Worm (Caenorhabditis elegans) whole organism, midembryonic: ENCODE data around the gene F44A2.7.

Experiments
- T22C8.4 ChIP-seq: fragments of 200-800 bp; sonication (Bioruptor generic); IDR thresholded peaks from 2 replicates; pipeline ENCODE4 v1.3.6; 2022; ENCODE audit warnings: missing genetic modification characterization, missing compliant biosample characterization
- cog-1 ChIP-seq: sonication (generic microtip); optimal IDR thresholded peaks from 2 replicates; lab custom pipeline; 2016; ENCODE audit warnings: missing genetic modification characterization, missing compliant biosample characterization
- flt-1 ChIP-seq: fragments of 200-800 bp; sonication (Bioruptor generic); IDR thresholded peaks from 2 replicates; pipeline ENCODE4 v1.3.6; 2022; ENCODE audit warnings: missing genetic modification characterization, missing compliant biosample characterization
- klf-2 ChIP-seq: fragments of 200-800 bp; sonication (Bioruptor generic); conservative IDR thresholded peaks from 2 replicates; pipeline ENCODE4 v1.3.6; 2022; ENCODE audit warnings: missing genetic modification reagents, missing genetic modification characterization, missing compliant biosample characterization
- med-1 ChIP-seq: sonication (generic microtip); optimal IDR thresholded peaks from 2 replicates; lab custom pipeline; 2017; ENCODE audit warnings: missing genetic modification characterization, mild to moderate bottlenecking, missing compliant biosample characterization, antibody characterized with exemption, missing genetic modification reagents; ENCODE audit not compliant: insufficient read depth
- ref-1 ChIP-seq: fragments of 200-800 bp; sonication (Bioruptor generic); conservative IDR thresholded peaks from 2 replicates; pipeline ENCODE4 v1.3.6; 2022; ENCODE audit warnings: missing genetic modification reagents, missing genetic modification characterization, missing compliant biosample characterization
- tab-1 ChIP-seq: fragments of 200-800 bp; sonication (Bioruptor generic); IDR thresholded peaks from 2 replicates; pipeline ENCODE4 v1.3.6; 2022; ENCODE audit warnings: missing genetic modification characterization, missing compliant biosample characterization
- ztf-23 ChIP-seq: fragments of 200-800 bp; sonication (Bioruptor generic); IDR thresholded peaks from 2 replicates; pipeline ENCODE4 v1.3.6; 2022; ENCODE audit warnings: missing genetic modification reagents, missing genetic modification characterization, missing compliant biosample characterization
- ztf-29 ChIP-seq: fragments of 200-800 bp; sonication (Bioruptor generic); IDR thresholded peaks from 2 replicates; pipeline ENCODE4 v1.3.6; 2022; ENCODE audit warnings: missing genetic modification reagents, missing genetic modification characterization, missing compliant biosample characterization

The F44A2.7 gene

ce11 chrV:9352947-9353346 is 31.7 kb downstream of the F44A2.7 start, which contains the start of gene srx-46:
srx-46 (plus strand) TSS chrV:9353247.
- TF ChIP-seq med-1 (GFP tag; lab: Kevin White, UChicago) (no peak), ztf-29 (GFP tag; lab: Robert Waterston, UW) (no peak), ref-1 (GFP tag; lab: Robert Waterston, UW) (no peak), T22C8.4 (GFP tag; lab: Robert Waterston, UW) (no peak), klf-2 (GFP tag; lab: Robert Waterston, UW) (no peak), ztf-23 (GFP tag; lab: Robert Waterston, UW) (no peak), flt-1 (GFP tag; lab: Robert Waterston, UW) (no peak), tab-1 (GFP tag; lab: Robert Waterston, UW) (no peak), cog-1 (tag; lab: Kevin White, UChicago) (no peak)

- TF ChIP-seq flt-1 (GFP tag; lab: Robert Waterston, UW), result no peak
- no peak for TF ChIP-seq T22C8.4 (GFP tag; lab: Robert Waterston, UW)
- no peak for TF ChIP-seq ref-1 (GFP tag; lab: Robert Waterston, UW)
- TF ChIP-seq klf-2 (GFP tag; lab: Robert Waterston, UW), result no peak
- TF ChIP-seq ztf-29 (GFP tag; lab: Robert Waterston, UW), result no peak
- TF ChIP-seq med-1 (GFP tag; lab: Kevin White, UChicago), result no peak
- no peak for TF ChIP-seq cog-1 (tag; lab: Kevin White, UChicago)
- TF ChIP-seq tab-1 (GFP tag; lab: Robert Waterston, UW), result no peak
- no peak for TF ChIP-seq ztf-23 (GFP tag; lab: Robert Waterston, UW)
Measured at ce11 chrV:9355371-9355770, 34.1 kb downstream of the F44A2.7 start, which contains the start of gene ttr-40. ttr-40 (minus strand) TSS chrV:9355471.

ce11 chrV:9356345-9356744 is 35.1 kb downstream of the F44A2.7 start, which contains the start of gene ttr-49:
ttr-49 (minus strand) TSS chrV:9356515.
- no peak for TF ChIP-seq cog-1 (tag; lab: Kevin White, UChicago)
- no peak for TF ChIP-seq ztf-23 (GFP tag; lab: Robert Waterston, UW)
- no peak for TF ChIP-seq med-1 (GFP tag; lab: Kevin White, UChicago)
- TF ChIP-seq ref-1 (GFP tag; lab: Robert Waterston, UW), result no peak
- no peak for TF ChIP-seq tab-1 (GFP tag; lab: Robert Waterston, UW)

ce11 chrV:9359674-9360073 is 38.4 kb downstream of the F44A2.7 start, which contains the start of gene gpa-3:
gpa-3 (minus strand) TSS chrV:9359774.
- TF ChIP-seq klf-2 (GFP tag; lab: Robert Waterston, UW), result no peak
- TF ChIP-seq tab-1 (GFP tag; lab: Robert Waterston, UW), result no peak
- no peak for TF ChIP-seq ztf-29 (GFP tag; lab: Robert Waterston, UW)
- no peak for TF ChIP-seq ztf-23 (GFP tag; lab: Robert Waterston, UW)
- TF ChIP-seq med-1 (GFP tag; lab: Kevin White, UChicago), result no peak
- TF ChIP-seq ref-1 (GFP tag; lab: Robert Waterston, UW), result no peak
- no peak for TF ChIP-seq T22C8.4 (GFP tag; lab: Robert Waterston, UW)
- no peak for TF ChIP-seq cog-1 (tag; lab: Kevin White, UChicago)
- TF ChIP-seq flt-1 (GFP tag; lab: Robert Waterston, UW), result no peak

ce11 chrV:9370986-9371385 is 49.7 kb downstream of the F44A2.7 start, which contains the start of gene E02C12.6:
E02C12.6 (minus strand) TSS chrV:9371086.
- TF ChIP-seq med-1 (GFP tag; lab: Kevin White, UChicago) (no peak), cog-1 (tag; lab: Kevin White, UChicago) (no peak), ztf-29 (GFP tag; lab: Robert Waterston, UW) (no peak), ztf-23 (GFP tag; lab: Robert Waterston, UW) (no peak), T22C8.4 (GFP tag; lab: Robert Waterston, UW) (no peak), ref-1 (GFP tag; lab: Robert Waterston, UW) (no peak), flt-1 (GFP tag; lab: Robert Waterston, UW) (no peak), tab-1 (GFP tag; lab: Robert Waterston, UW) (no peak), klf-2 (GFP tag; lab: Robert Waterston, UW) (no peak)
